Fruit fly (Drosophila melanogaster) whole organism, embryonic: ENCODE measurements around the gene Faa.

Experiments used
- ATbp ChIP-seq: fragments of 200-800 bp; sonication (Bioruptor generic); optimal IDR thresholded peaks from 2 replicates; lab custom pipeline; 2017; ENCODE audit warnings: missing biosample characterization, mild to moderate bottlenecking, missing genetic modification characterization, missing genetic modification reagents
- Blimp-1 ChIP-seq: fragments of 200-800 bp; sonication (Bioruptor generic); optimal IDR thresholded peaks from 3 replicates; lab custom pipeline; 2018; ENCODE audit warnings: missing biosample characterization, missing genetic modification characterization, mild to moderate bottlenecking, moderate library complexity, missing genetic modification reagents
- BtbVII ChIP-seq: fragments of 200-800 bp; sonication (Bioruptor generic); optimal IDR thresholded peaks from 3 replicates; lab custom pipeline; 2017; ENCODE audit warnings: missing biosample characterization, mild to moderate bottlenecking, missing genetic modification characterization
- CG10147 ChIP-seq: fragments of 200-800 bp; sonication (Bioruptor generic); optimal IDR thresholded peaks from 2 replicates; lab custom pipeline; 2019; ENCODE audit warnings: missing biosample characterization, mild to moderate bottlenecking, missing genetic modification characterization, moderate library complexity
- CG11456 ChIP-seq: fragments of 200-800 bp; sonication (Bioruptor generic); IDR thresholded peaks from 3 replicates; pipeline ENCODE4 v1.3.6; 2022; ENCODE audit warnings: missing biosample characterization, missing genetic modification characterization
- CG1233 ChIP-seq: fragments of 200-800 bp; sonication (Bioruptor generic); optimal IDR thresholded peaks from 4 replicates; lab custom pipeline; 2018; ENCODE audit warnings: missing biosample characterization, mild to moderate bottlenecking, missing genetic modification characterization
- CG12659 ChIP-seq: fragments of 200-800 bp; sonication (Bioruptor generic); optimal IDR thresholded peaks from 3 replicates; lab custom pipeline; 2017; ENCODE audit warnings: mild to moderate bottlenecking, missing biosample characterization, missing genetic modification reagents, missing genetic modification characterization
- CG13287 ChIP-seq: fragments of 200-800 bp; sonication (Bioruptor generic); IDR thresholded peaks from 2 replicates; pipeline ENCODE4 v1.3.6; 2022; ENCODE audit warnings: missing biosample characterization, missing genetic modification characterization; ENCODE audit not compliant: partially characterized antibody
- CG13894 ChIP-seq: fragments of 200-800 bp; sonication (Bioruptor generic); optimal IDR thresholded peaks from 3 replicates; lab custom pipeline; 2018; ENCODE audit warnings: missing biosample characterization, mild to moderate bottlenecking, missing genetic modification characterization, moderate library complexity
- CG14667 ChIP-seq: fragments of 200-800 bp; sonication (Bioruptor generic); IDR thresholded peaks from 2 replicates; pipeline ENCODE4 v1.3.6; 2022; ENCODE audit warnings: missing biosample characterization, missing genetic modification characterization
- CG14860 ChIP-seq: fragments of 200-800 bp; sonication (Bioruptor generic); IDR thresholded peaks from 3 replicates; pipeline ENCODE4 v1.3.6; 2022; ENCODE audit warnings: missing biosample characterization, missing genetic modification characterization; ENCODE audit not compliant: partially characterized antibody
- CG1603 ChIP-seq: fragments of 200-800 bp; sonication (Bioruptor generic); optimal IDR thresholded peaks from 2 replicates; lab custom pipeline; 2019; ENCODE audit warnings: missing biosample characterization, mild to moderate bottlenecking, missing genetic modification characterization, moderate library complexity
- CG17361 ChIP-seq: fragments of 200-800 bp; sonication (Bioruptor generic); IDR thresholded peaks from 3 replicates; pipeline ENCODE4 v1.3.6; 2022; ENCODE audit warnings: missing biosample characterization, missing genetic modification characterization
- CG18619 ChIP-seq: fragments of 200-800 bp; sonication (Bioruptor generic); optimal IDR thresholded peaks from 3 replicates; lab custom pipeline; 2017; ENCODE audit warnings: missing biosample characterization, mild to moderate bottlenecking, missing genetic modification characterization
- CG2120 ChIP-seq: fragments of 200-800 bp; sonication (Bioruptor generic); optimal IDR thresholded peaks from 3 replicates; lab custom pipeline; 2016; ENCODE audit warnings: missing biosample characterization, missing genetic modification characterization
- CG2199 ChIP-seq: fragments of 200-800 bp; sonication (Bioruptor generic); IDR thresholded peaks from 3 replicates; pipeline ENCODE4 v1.3.6; 2022; ENCODE audit warnings: missing biosample characterization, missing genetic modification characterization
- CG31441 ChIP-seq: fragments of 200-800 bp; sonication (Bioruptor generic); IDR thresholded peaks from 2 replicates; pipeline ENCODE4 v1.3.6; 2022; ENCODE audit warnings: missing biosample characterization, missing genetic modification characterization
- CG33557 ChIP-seq: fragments of 200-800 bp; sonication (Bioruptor generic); optimal IDR thresholded peaks from 2 replicates; lab custom pipeline; 2019; ENCODE audit warnings: missing biosample characterization, mild to moderate bottlenecking, missing genetic modification characterization, moderate library complexity
- CG3847 ChIP-seq: fragments of 200-800 bp; sonication (Bioruptor generic); IDR thresholded peaks from 2 replicates; pipeline ENCODE4 v1.3.6; 2022; ENCODE audit warnings: missing biosample characterization, missing genetic modification characterization
- CG6654 ChIP-seq: fragments of 200-800 bp; sonication (Bioruptor generic); optimal IDR thresholded peaks from 2 replicates; lab custom pipeline; 2017; ENCODE audit warnings: missing biosample characterization, mild to moderate bottlenecking, missing genetic modification characterization
- CHES-1-like ChIP-seq: fragments of 200-800 bp; sonication (Bioruptor generic); optimal IDR thresholded peaks from 2 replicates; lab custom pipeline; 2016; ENCODE audit warnings: missing biosample characterization, missing genetic modification characterization
- Camta ChIP-seq: fragments of 200-800 bp; sonication (Bioruptor generic); optimal IDR thresholded peaks from 2 replicates; lab custom pipeline; 2016; ENCODE audit warnings: missing biosample characterization, missing genetic modification characterization
- Dll ChIP-seq: fragments of 200-800 bp; sonication (Bioruptor generic); IDR thresholded peaks from 4 replicates; pipeline ENCODE4 v1.3.6; 2022; ENCODE audit warnings: missing biosample characterization, missing genetic modification characterization; ENCODE audit not compliant: partially characterized antibody
- H15 ChIP-seq: fragments of 200-800 bp; sonication (Bioruptor generic); IDR thresholded peaks from 3 replicates; pipeline ENCODE4 v1.3.6; 2022; ENCODE audit warnings: missing biosample characterization, missing genetic modification characterization
- HmgZ ChIP-seq: fragments of 200-800 bp; sonication (Bioruptor generic); optimal IDR thresholded peaks from 2 replicates; lab custom pipeline; 2018; ENCODE audit warnings: missing biosample characterization, mild to moderate bottlenecking, missing genetic modification characterization
- Jarid2 ChIP-seq: fragments of 200-800 bp; sonication (Bioruptor generic); optimal IDR thresholded peaks from 3 replicates; lab custom pipeline; 2017; ENCODE audit warnings: mild to moderate bottlenecking, missing biosample characterization, missing genetic modification reagents, missing genetic modification characterization
- MESR4 ChIP-seq: fragments of 200-800 bp; sonication (Bioruptor generic); optimal IDR thresholded peaks from 2 replicates; lab custom pipeline; 2018; ENCODE audit warnings: missing biosample characterization, mild to moderate bottlenecking, missing genetic modification characterization, moderate library complexity
- Med ChIP-seq: fragments of 200-800 bp; sonication (Bioruptor generic); peaks from one replicate; lab custom pipeline; 2016; ENCODE audit warnings: missing biosample characterization, missing genetic modification characterization, mild to moderate bottlenecking, inconsistent platforms, moderate library complexity
- Mes4 ChIP-seq: fragments of 200-800 bp; sonication (Bioruptor generic); optimal IDR thresholded peaks from 2 replicates; lab custom pipeline; 2016; ENCODE audit warnings: missing biosample characterization, missing genetic modification characterization
- Sox102F ChIP-seq: fragments of 200-800 bp; sonication (Bioruptor generic); optimal IDR thresholded peaks from 2 replicates; lab custom pipeline; 2018; ENCODE audit warnings: missing biosample characterization, mild to moderate bottlenecking, missing genetic modification characterization, moderate library complexity
- Sry-δ ChIP-seq: fragments of 200-800 bp; sonication (Bioruptor generic); optimal IDR thresholded peaks from 2 replicates; lab custom pipeline; 2016; ENCODE audit warnings: missing biosample characterization, missing genetic modification characterization
- Stat92E ChIP-seq, 3 experiments: fragments of >200 bp in 2 of 3; fragments of 200-800 bp in 1 of 3; sonication (Bioruptor generic) in 1 of 3; optimal IDR thresholded peaks; 2 replicates each; lab custom pipeline; 2017 to 2019; ENCODE audit warnings: missing biosample characterization in 3 of 3, missing genetic modification characterization in 3 of 3, mild to moderate bottlenecking in 1 of 3, moderate library complexity in 1 of 3
- Trl ChIP-seq, 3 experiments: fragments of >200 bp in 2 of 3; fragments of 200-800 bp in 1 of 3; sonication (Bioruptor generic) in 1 of 3; optimal IDR thresholded peaks; 2 replicates in 1 of 3; 3 replicates in 2 of 3; lab custom pipeline; 2016 to 2017; ENCODE audit warnings: missing biosample characterization in 1 of 3, missing genetic modification characterization in 1 of 3
- Vsx1 ChIP-seq: fragments of 200-800 bp; sonication (Bioruptor generic); optimal IDR thresholded peaks from 2 replicates; lab custom pipeline; 2017; ENCODE audit warnings: missing biosample characterization, mild to moderate bottlenecking, missing genetic modification characterization, missing genetic modification reagents
- al ChIP-seq: fragments of 200-800 bp; sonication (Bioruptor generic); IDR thresholded peaks from 2 replicates; pipeline ENCODE4 v1.3.6; 2022; ENCODE audit warnings: missing biosample characterization, missing genetic modification characterization
- br ChIP-seq: fragments of >200 bp; optimal IDR thresholded peaks from 2 replicates; lab custom pipeline; 2017
- cg ChIP-seq: fragments of 200-800 bp; sonication (Bioruptor generic); optimal IDR thresholded peaks from 3 replicates; lab custom pipeline; 2019; ENCODE audit warnings: missing biosample characterization, mild to moderate bottlenecking, missing genetic modification characterization, moderate library complexity
- ci ChIP-seq: fragments of 200-800 bp; sonication (Bioruptor generic); IDR thresholded peaks from 3 replicates; pipeline ENCODE4 v1.3.6; 2022; ENCODE audit warnings: missing biosample characterization, missing genetic modification characterization
- ind ChIP-seq: fragments of 200-800 bp; sonication (Bioruptor generic); optimal IDR thresholded peaks from 3 replicates; lab custom pipeline; 2016; ENCODE audit warnings: missing biosample characterization, missing genetic modification characterization
- kay ChIP-seq: fragments of 200-800 bp; sonication (Bioruptor generic); optimal IDR thresholded peaks from 2 replicates; lab custom pipeline; 2016; ENCODE audit warnings: missing biosample characterization, missing genetic modification characterization
- ken ChIP-seq: fragments of 200-800 bp; sonication (Bioruptor generic); IDR thresholded peaks from 3 replicates; pipeline ENCODE4 v1.3.6; 2022; ENCODE audit warnings: missing biosample characterization, missing genetic modification characterization
- oc ChIP-seq: fragments of 200-800 bp; sonication (Bioruptor generic); optimal IDR thresholded peaks from 2 replicates; lab custom pipeline; 2018; ENCODE audit warnings: missing biosample characterization, mild to moderate bottlenecking, missing genetic modification characterization, moderate library complexity
- onecut ChIP-seq: fragments of 200-800 bp; sonication (Bioruptor generic); IDR thresholded peaks from 2 replicates; pipeline ENCODE4 v1.3.6; 2022; ENCODE audit warnings: missing biosample characterization, missing genetic modification characterization
- pho ChIP-seq: fragments of 200-800 bp; sonication (Bioruptor generic); optimal IDR thresholded peaks from 2 replicates; lab custom pipeline; 2016; ENCODE audit warnings: missing biosample characterization, missing genetic modification characterization
- pnt ChIP-seq: fragments of 200-800 bp; sonication (Bioruptor generic); optimal IDR thresholded peaks from 3 replicates; lab custom pipeline; 2016; ENCODE audit warnings: missing biosample characterization, missing genetic modification characterization
- prd ChIP-seq, 3 experiments: fragments of >200 bp in 2 of 3; fragments of 200-800 bp in 1 of 3; sonication (Bioruptor generic) in 1 of 3; optimal IDR thresholded peaks in 2 of 3; IDR thresholded peaks in 1 of 3; 2 replicates in 2 of 3; 3 replicates in 1 of 3; pipeline versions ENCODE4 v1.3.6 to Lab custom; 2017 to 2022; ENCODE audit warnings: missing biosample characterization in 1 of 3, missing genetic modification characterization in 1 of 3
- repo ChIP-seq: fragments of 200-800 bp; sonication (Bioruptor generic); optimal IDR thresholded peaks from 2 replicates; lab custom pipeline; 2016; ENCODE audit warnings: missing biosample characterization, missing genetic modification characterization
- sob ChIP-seq: fragments of 200-800 bp; sonication (Bioruptor generic); IDR thresholded peaks from 2 replicates; pipeline ENCODE4 v1.3.6; 2022; ENCODE audit warnings: missing biosample characterization, missing genetic modification characterization
- zen2 ChIP-seq: fragments of 200-800 bp; sonication (Bioruptor generic); IDR thresholded peaks from 3 replicates; pipeline ENCODE4 v1.3.6; 2022; ENCODE audit warnings: missing biosample characterization, missing genetic modification characterization; ENCODE audit not compliant: partially characterized antibody
- zfh1 ChIP-seq: fragments of 200-800 bp; sonication (Bioruptor generic); IDR thresholded peaks from 3 replicates; pipeline ENCODE4 v1.3.6; 2022; ENCODE audit warnings: missing biosample characterization, missing genetic modification characterization

The Faa gene

DNA sequence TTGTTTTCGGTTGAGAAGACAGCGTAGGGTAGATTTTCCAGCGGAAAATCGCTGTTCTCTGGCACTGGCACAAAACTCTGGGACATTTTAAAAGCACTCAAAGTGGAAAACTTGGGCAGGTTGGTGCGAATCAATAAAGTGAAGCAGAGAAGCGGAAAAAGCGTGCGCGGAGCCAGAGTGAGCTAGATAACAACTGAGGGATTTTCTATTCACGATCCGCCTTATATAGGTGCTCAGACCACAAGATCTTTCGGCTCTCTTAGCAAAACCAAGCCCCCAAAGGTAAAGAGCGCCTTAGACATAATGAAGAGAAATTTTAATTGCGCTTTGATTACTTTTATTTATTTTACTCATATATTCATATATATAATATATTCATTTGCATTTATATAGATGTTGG lies at the start of gene Faa:
Gene Faa, minus strand, starts transcription at position 200 of the 400 bp plus-strand sequence.
- TF ChIP-seq Camta (no peak), zen2 (0 out of 3 replicates have a peak, but pooled peaks have one; percentile 22), onecut (GFP tag; lab: Robert Waterston, UW) (peak; percentile 62), CG31441 (GFP tag; lab: Robert Waterston, UW) (no peak), CG1233 (no peak), zfh1 (GFP tag; lab: Robert Waterston, UW) (no peak), Vsx1 (GFP tag; lab: Kevin White, UChicago) (no peak), pho (GFP tag; lab: Kevin White, UChicago) (no peak), CG13894 (tag; lab: Kevin White, UChicago) (no peak), CG2120 (no peak), cg (no peak), CG18619 (no peak), Sry-δ (GFP tag; lab: Kevin White, UChicago) (no peak), oc (no peak), H15 (no peak), CG6654 (GFP tag; lab: Kevin White, UChicago) (no peak), Dll (GFP tag; lab: Robert Waterston, UW) (0 out of 4 replicates have a peak, but pooled peaks have one; percentile 21), ci (GFP tag; lab: Robert Waterston, UW) (peak; percentile 32; the same call in 1 of the 3 replicates), CG10147 (GFP tag; lab: Kevin White, UChicago) (no peak), CG11456 (no peak), CG14667 (no peak), Jarid2 (peak; percentile 75), CG1603 (no peak), pnt (GFP tag; lab: Kevin White, UChicago) (no peak), CG12659 (GFP tag; lab: Kevin White, UChicago) (no peak), Med (peak; percentile 42), Sox102F (GFP tag; lab: Kevin White, UChicago) (no peak), MESR4 (no peak), CG14860 (GFP tag; lab: Robert Waterston, UW) (no peak), CG17361 (GFP tag; lab: Robert Waterston, UW) (no peak), al (GFP tag; lab: Robert Waterston, UW) (no peak), ind (GFP tag; lab: Kevin White, UChicago) (no peak), repo (GFP tag; lab: Kevin White, UChicago) (no peak), kay (GFP tag; lab: Kevin White, UChicago) (no peak), ken (GFP tag; lab: Robert Waterston, UW) (no peak), Blimp-1 (no peak), Stat92E (GFP tag; optimal IDR thresholded peaks at IDR 0.05; lab: Kevin White, UChicago) (no peak), CG13287 (GFP tag; lab: Robert Waterston, UW) (peak; percentile 30; the same call in 1 of the 2 replicates), CG3847 (no peak), BtbVII (GFP tag; lab: Kevin White, UChicago) (no peak), Mes4 (GFP tag; lab: Kevin White, UChicago) (no peak), HmgZ (tag; lab: Kevin White, UChicago) (no peak), CG33557 (no peak), br (lab: Kevin White, UChicago) (no peak), CHES-1-like (no peak), prd (optimal IDR thresholded peaks at IDR 0.05; lab: Kevin White, UChicago) (no peak), prd (GFP tag; IDR thresholded peaks at IDR 0.05; lab: Robert Waterston, UW) (no peak), Trl (optimal IDR thresholded peaks at IDR 0.05; lab: Kevin White, UChicago) (peak; percentile 50 to 55), Trl (GFP tag; optimal IDR thresholded peaks at IDR 0.05; lab: Kevin White, UChicago) (no peak), CG2199 (0 out of 3 replicates have a peak, but pooled peaks have one; percentile 37), sob (GFP tag; lab: Robert Waterston, UW) (peak; percentile 36; the same call in 1 of the 2 replicates), ATbp (GFP tag; lab: Kevin White, UChicago) (no peak)
